Fruit fly (Drosophila melanogaster) Kc167 (cell line): ENCODE results near the gene Gen.

ENCODE experiments used
- Myc ChIP-seq: fragments of >200 bp; optimal IDR thresholded peaks from 2 replicates; lab custom pipeline; 2017; ENCODE audit warnings: missing external identifiers
- Sin3A ChIP-seq: fragments of >200 bp; optimal IDR thresholded peaks from 2 replicates; lab custom pipeline; 2018; ENCODE audit warnings: missing external identifiers
- h ChIP-seq: fragments of >200 bp; optimal IDR thresholded peaks from 3 replicates; lab custom pipeline; 2018; ENCODE audit warnings: missing external identifiers
- insv ChIP-seq: fragments of >200 bp; optimal IDR thresholded peaks from 3 replicates; lab custom pipeline; 2018; ENCODE audit warnings: missing external identifiers
- psq ChIP-seq: fragments of >200 bp; optimal IDR thresholded peaks from 2 replicates; lab custom pipeline; 2017; ENCODE audit warnings: missing external identifiers
- ttk ChIP-seq: sonication (Bioruptor generic); optimal IDR thresholded peaks from 2 replicates; lab custom pipeline; 2017; ENCODE audit warnings: missing external identifiers

Gen gene

dm6 chr3L:5152354-5152806, at the start of gene Gen, which contains the start of gene Srp54k:
Gene Gen, minus strand, starts transcription at chr3L:5152376.
Gene Srp54k, plus strand, starts transcription at chr3L:5152678.
- TF ChIP-seq h (lab: Kevin White, UChicago) (no peak), Sin3A (lab: Kevin White, UChicago) (no peak), ttk (lab: Kevin White, UChicago) (no peak), psq (lab: Kevin White, UChicago) (no peak), Myc (lab: Kevin White, UChicago) (no peak), insv (lab: Kevin White, UChicago) (no peak)

dm6 chr3L:5201767-5202166, 49.6 kb upstream of the Gen start:
- TF ChIP-seq Myc (lab: Kevin White, UChicago) (no peak), insv (lab: Kevin White, UChicago) (no peak), ttk (lab: Kevin White, UChicago) (no peak)

- no peak for TF ChIP-seq psq (lab: Kevin White, UChicago)
- no peak for TF ChIP-seq ttk (lab: Kevin White, UChicago)
- no peak for TF ChIP-seq h (lab: Kevin White, UChicago)
- no peak for TF ChIP-seq insv (lab: Kevin White, UChicago)
- no peak for TF ChIP-seq Sin3A (lab: Kevin White, UChicago)
- TF ChIP-seq Myc (lab: Kevin White, UChicago): no peak
Observed at dm6 chr3L:5188402-5188801, 36.2 kb upstream of the Gen start.

- TF ChIP-seq insv (lab: Kevin White, UChicago): no peak
- no peak for TF ChIP-seq psq (lab: Kevin White, UChicago)
- no peak for TF ChIP-seq h (lab: Kevin White, UChicago)
- TF ChIP-seq Sin3A (lab: Kevin White, UChicago): no peak
- no peak for TF ChIP-seq Myc (lab: Kevin White, UChicago)
- TF ChIP-seq ttk (lab: Kevin White, UChicago): no peak
Observed at dm6 chr3L:5187572-5187934, 35.4 kb upstream of the Gen start.

dm6 chr3L:5186807-5187571, 34.8 kb upstream of the Gen start:
- TF ChIP-seq h (lab: Kevin White, UChicago): no peak

- TF ChIP-seq Sin3A (lab: Kevin White, UChicago): no peak
- no peak for TF ChIP-seq Myc (lab: Kevin White, UChicago)
Observed at dm6 chr3L:5184860-5185639, 32.9 kb upstream of the Gen start.

dm6 chr3L:5184502-5184859, 32.3 kb upstream of the Gen start:
- TF ChIP-seq psq (lab: Kevin White, UChicago): peak; percentile 87
- no peak for TF ChIP-seq h (lab: Kevin White, UChicago)

- no peak for TF ChIP-seq h (lab: Kevin White, UChicago)
- no peak for TF ChIP-seq ttk (lab: Kevin White, UChicago)
- TF ChIP-seq Myc (lab: Kevin White, UChicago): no peak
- TF ChIP-seq psq (lab: Kevin White, UChicago): no peak
- no peak for TF ChIP-seq insv (lab: Kevin White, UChicago)
- TF ChIP-seq Sin3A (lab: Kevin White, UChicago): no peak
Observed at dm6 chr3L:5183662-5184061, 31.5 kb upstream of the Gen start.

dm6 chr3L:5182994-5183566, 30.9 kb upstream of the Gen start:
- TF ChIP-seq insv (lab: Kevin White, UChicago): no peak
- TF ChIP-seq h (lab: Kevin White, UChicago): no peak
- TF ChIP-seq Myc (lab: Kevin White, UChicago): no peak
- no peak for TF ChIP-seq Sin3A (lab: Kevin White, UChicago)
- TF ChIP-seq psq (lab: Kevin White, UChicago): no peak
- TF ChIP-seq ttk (lab: Kevin White, UChicago): no peak

- TF ChIP-seq insv (lab: Kevin White, UChicago) (no peak), ttk (lab: Kevin White, UChicago) (no peak), Myc (lab: Kevin White, UChicago) (no peak), h (lab: Kevin White, UChicago) (no peak), Sin3A (lab: Kevin White, UChicago) (no peak), psq (lab: Kevin White, UChicago) (no peak)
Observed at dm6 chr3L:5182255-5182993, 30.2 kb upstream of the Gen start.

- TF ChIP-seq insv (lab: Kevin White, UChicago): no peak
- no peak for TF ChIP-seq ttk (lab: Kevin White, UChicago)
- TF ChIP-seq Myc (lab: Kevin White, UChicago): no peak
- TF ChIP-seq h (lab: Kevin White, UChicago): no peak
- no peak for TF ChIP-seq Sin3A (lab: Kevin White, UChicago)
- no peak for TF ChIP-seq psq (lab: Kevin White, UChicago)
Observed at dm6 chr3L:5180968-5181612, 28.9 kb upstream of the Gen start.
